Fruit fly (Drosophila melanogaster) whole organism, embryonic: ENCODE measurements around the gene CG6790.

ENCODE experiments used
- Ada2b ChIP-seq: fragments of 200-800 bp; sonication (Bioruptor generic); IDR thresholded peaks from 2 replicates; pipeline ENCODE4 v1.3.6; 2022; ENCODE audit warnings: missing biosample characterization, missing genetic modification characterization
- Bdp1 ChIP-seq: fragments of 200-800 bp; sonication (Bioruptor generic); optimal IDR thresholded peaks from 3 replicates; lab custom pipeline; 2016; ENCODE audit warnings: missing biosample characterization, missing genetic modification characterization
- CG11093 ChIP-seq: fragments of 200-800 bp; sonication (Bioruptor generic); IDR thresholded peaks from 3 replicates; pipeline ENCODE4 v1.3.6; 2022; ENCODE audit warnings: missing biosample characterization, missing genetic modification characterization
- CG12659 ChIP-seq: fragments of 200-800 bp; sonication (Bioruptor generic); optimal IDR thresholded peaks from 3 replicates; lab custom pipeline; 2017; ENCODE audit warnings: mild to moderate bottlenecking, missing biosample characterization, missing genetic modification reagents, missing genetic modification characterization
- CG14710 ChIP-seq: fragments of 200-800 bp; sonication (Bioruptor generic); optimal IDR thresholded peaks from 3 replicates; lab custom pipeline; 2019; ENCODE audit warnings: missing biosample characterization, mild to moderate bottlenecking, missing genetic modification characterization, moderate library complexity
- CG16779 ChIP-seq: fragments of 200-800 bp; sonication (Bioruptor generic); IDR thresholded peaks from 2 replicates; pipeline ENCODE4 v1.3.6; 2022; ENCODE audit warnings: missing biosample characterization, missing genetic modification characterization
- CG17186 ChIP-seq: fragments of 200-800 bp; sonication (Bioruptor generic); optimal IDR thresholded peaks from 3 replicates; lab custom pipeline; 2017; ENCODE audit warnings: missing biosample characterization, missing genetic modification reagents, missing genetic modification characterization
- CG18599 ChIP-seq: fragments of 200-800 bp; sonication (Bioruptor generic); optimal IDR thresholded peaks from 3 replicates; lab custom pipeline; 2017; ENCODE audit warnings: missing biosample characterization, missing genetic modification characterization, mild to moderate bottlenecking, moderate library complexity, missing genetic modification reagents
- CG2116 ChIP-seq: fragments of 200-800 bp; sonication (Bioruptor generic); optimal IDR thresholded peaks from 3 replicates; lab custom pipeline; 2018; ENCODE audit warnings: missing biosample characterization, mild to moderate bottlenecking, missing genetic modification characterization
- CG31224 ChIP-seq: fragments of 200-800 bp; sonication (Bioruptor generic); IDR thresholded peaks from 2 replicates; pipeline ENCODE4 v1.3.6; 2022; ENCODE audit warnings: missing biosample characterization, missing genetic modification characterization
- CG34224 ChIP-seq: fragments of 200-800 bp; sonication (Bioruptor generic); IDR thresholded peaks from 3 replicates; pipeline ENCODE4 v1.3.6; 2022; ENCODE audit warnings: missing biosample characterization, missing genetic modification characterization; ENCODE audit not compliant: partially characterized antibody
- CG34376 ChIP-seq: fragments of 200-800 bp; sonication (Bioruptor generic); optimal IDR thresholded peaks from 2 replicates; lab custom pipeline; 2018; ENCODE audit warnings: missing biosample characterization, mild to moderate bottlenecking, missing genetic modification characterization
- CG6254 ChIP-seq: fragments of 200-800 bp; sonication (Bioruptor generic); optimal IDR thresholded peaks from 3 replicates; lab custom pipeline; 2017; ENCODE audit warnings: mild to moderate bottlenecking, missing biosample characterization, missing genetic modification reagents, missing genetic modification characterization
- CG6272 ChIP-seq: fragments of 200-800 bp; sonication (Bioruptor generic); IDR thresholded peaks from 2 replicates; pipeline ENCODE4 v1.3.6; 2022; ENCODE audit warnings: missing biosample characterization, missing genetic modification characterization
- CG8944 ChIP-seq: fragments of 200-800 bp; sonication (Bioruptor generic); optimal IDR thresholded peaks from 3 replicates; lab custom pipeline; 2016; ENCODE audit warnings: missing biosample characterization, missing genetic modification characterization
- Eip74EF ChIP-seq, 2 experiments: fragments of 200-800 bp in 1 of 2; fragments of >200 bp in 1 of 2; sonication (Bioruptor generic) in 1 of 2; optimal IDR thresholded peaks; 2 replicates each; lab custom pipeline; 2017 to 2019; ENCODE audit warnings: missing biosample characterization in 2 of 2, missing genetic modification characterization in 2 of 2, mild to moderate bottlenecking in 1 of 2, moderate library complexity in 1 of 2
- HLH4C ChIP-seq: fragments of 200-800 bp; sonication (Bioruptor generic); IDR thresholded peaks from 3 replicates; pipeline ENCODE4 v1.3.6; 2022; ENCODE audit warnings: missing biosample characterization, missing genetic modification characterization; ENCODE audit not compliant: partially characterized antibody
- HLHmδ ChIP-seq: fragments of 200-800 bp; sonication (Bioruptor generic); optimal IDR thresholded peaks from 2 replicates; lab custom pipeline; 2018; ENCODE audit warnings: missing biosample characterization, mild to moderate bottlenecking, missing genetic modification characterization, moderate library complexity
- MBD-R2 ChIP-seq: fragments of 200-800 bp; sonication (Bioruptor generic); IDR thresholded peaks from 2 replicates; pipeline ENCODE4 v1.3.6; 2022; ENCODE audit warnings: missing biosample characterization, missing genetic modification characterization
- Myb ChIP-seq: fragments of 200-800 bp; sonication (Bioruptor generic); optimal IDR thresholded peaks from 2 replicates; lab custom pipeline; 2016; ENCODE audit warnings: missing biosample characterization, missing genetic modification characterization
- YL-1 ChIP-seq: fragments of 200-800 bp; sonication (Bioruptor generic); optimal IDR thresholded peaks from 3 replicates; lab custom pipeline; 2017; ENCODE audit warnings: missing biosample characterization, mild to moderate bottlenecking, missing genetic modification characterization
- ato ChIP-seq: fragments of 200-800 bp; sonication (Bioruptor generic); IDR thresholded peaks from 2 replicates; pipeline ENCODE4 v1.3.6; 2022; ENCODE audit warnings: missing biosample characterization, missing genetic modification characterization; ENCODE audit not compliant: partially characterized antibody
- chinmo ChIP-seq: fragments of 200-800 bp; sonication (Bioruptor generic); IDR thresholded peaks from 4 replicates; pipeline ENCODE4 v1.3.6; 2022; ENCODE audit warnings: missing biosample characterization, missing genetic modification characterization; ENCODE audit not compliant: partially characterized antibody
- chn ChIP-seq: fragments of 200-800 bp; sonication (Bioruptor generic); optimal IDR thresholded peaks from 2 replicates; lab custom pipeline; 2016; ENCODE audit warnings: missing biosample characterization, missing genetic modification characterization
- crp ChIP-seq, 2 experiments: fragments of 200-800 bp; sonication (Bioruptor generic); optimal IDR thresholded peaks; 2 replicates in 1 of 2; 3 replicates in 1 of 2; lab custom pipeline; 2017; ENCODE audit warnings: missing biosample characterization in 2 of 2, missing genetic modification characterization in 2 of 2, mild to moderate bottlenecking in 1 of 2, moderate library complexity in 1 of 2
- gem ChIP-seq: fragments of 200-800 bp; sonication (Bioruptor generic); optimal IDR thresholded peaks from 2 replicates; lab custom pipeline; 2019; ENCODE audit warnings: missing biosample characterization, mild to moderate bottlenecking, missing genetic modification characterization, moderate library complexity
- gfzf ChIP-seq: fragments of 200-800 bp; sonication (Bioruptor generic); optimal IDR thresholded peaks from 2 replicates; lab custom pipeline; 2016; ENCODE audit warnings: missing biosample characterization, mild to moderate bottlenecking, missing genetic modification characterization, moderate library complexity
- hbn ChIP-seq: fragments of 200-800 bp; sonication (Bioruptor generic); IDR thresholded peaks from 2 replicates; pipeline ENCODE4 v1.3.6; 2022; ENCODE audit warnings: missing biosample characterization, missing genetic modification characterization; ENCODE audit not compliant: partially characterized antibody
- pan ChIP-seq, 4 experiments: fragments of >200 bp in 3 of 4; fragments of 200-800 bp in 1 of 4; sonication (Bioruptor generic) in 1 of 4; optimal IDR thresholded peaks in 3 of 4; IDR thresholded peaks in 1 of 4; 2 replicates each; pipeline versions ENCODE4 v1.3.6 to Lab custom; 2017 to 2022; ENCODE audit warnings: missing biosample characterization in 2 of 4, missing genetic modification characterization in 2 of 4, mixed read lengths in 1 of 4
- row ChIP-seq: fragments of 200-800 bp; sonication (Bioruptor generic); IDR thresholded peaks from 3 replicates; pipeline ENCODE4 v1.3.6; 2022; ENCODE audit warnings: missing biosample characterization, missing genetic modification characterization
- scrt ChIP-seq: fragments of 200-800 bp; sonication (Bioruptor generic); optimal IDR thresholded peaks from 2 replicates; lab custom pipeline; 2018; ENCODE audit warnings: missing biosample characterization, mild to moderate bottlenecking, missing genetic modification characterization, moderate library complexity
- sisA ChIP-seq: fragments of 200-800 bp; sonication (Bioruptor generic); IDR thresholded peaks from 2 replicates; pipeline ENCODE4 v1.3.6; 2022; ENCODE audit warnings: missing biosample characterization, missing genetic modification characterization
- sna ChIP-seq: fragments of 200-800 bp; sonication (Bioruptor generic); IDR thresholded peaks from 2 replicates; pipeline ENCODE4 v1.3.6; 2022; ENCODE audit warnings: missing biosample characterization, missing genetic modification characterization; ENCODE audit not compliant: partially characterized antibody
- sob ChIP-seq: fragments of 200-800 bp; sonication (Bioruptor generic); IDR thresholded peaks from 2 replicates; pipeline ENCODE4 v1.3.6; 2022; ENCODE audit warnings: missing biosample characterization, missing genetic modification characterization
- stwl ChIP-seq: fragments of 200-800 bp; sonication (Bioruptor generic); optimal IDR thresholded peaks from 3 replicates; lab custom pipeline; 2018; ENCODE audit warnings: missing biosample characterization, mild to moderate bottlenecking, missing genetic modification characterization, moderate library complexity
- trem ChIP-seq: fragments of 200-800 bp; optimal IDR thresholded peaks from 3 replicates; lab custom pipeline; 2019; ENCODE audit warnings: missing biosample characterization, mild to moderate bottlenecking, missing genetic modification characterization, moderate library complexity
- unc-4 ChIP-seq: fragments of 200-800 bp; sonication (Bioruptor generic); IDR thresholded peaks from 2 replicates; pipeline ENCODE4 v1.3.6; 2022; ENCODE audit warnings: missing biosample characterization, missing genetic modification characterization; ENCODE audit not compliant: partially characterized antibody
- vvl ChIP-seq: fragments of 200-800 bp; sonication (Bioruptor generic); IDR thresholded peaks from 2 replicates; pipeline ENCODE4 v1.3.6; 2022; ENCODE audit warnings: missing biosample characterization, missing genetic modification characterization

Gene CG6790

dm6 chr3R:11626571-11626970 is 48.0 kb upstream of the CG6790 start, which contains the start of the genes CG6813 and CG18764 (continued):
- TF ChIP-seq HLH4C (GFP tag; lab: Robert Waterston, UW) (peak; percentile 41; the same call in 1 of the 3 replicates), CG16779 (no peak), Eip74EF (GFP tag; optimal IDR thresholded peaks at IDR 0.05; lab: Kevin White, UChicago) (no peak), HLHmδ (no peak), chinmo (GFP tag; lab: Robert Waterston, UW) (peak; percentile 43; the same call in 1 of the 4 replicates), CG14710 (tag; lab: Kevin White, UChicago) (peak; percentile 52), CG6254 (no peak), chn (GFP tag; lab: Kevin White, UChicago) (no peak), CG18599 (no peak), gfzf (GFP tag; lab: Kevin White, UChicago) (peak; percentile 45), Bdp1 (no peak), scrt (peak; percentile 85), sisA (GFP tag; lab: Robert Waterston, UW) (no peak), MBD-R2 (GFP tag; lab: Robert Waterston, UW) (peak; percentile 72), Ada2b (no peak), crp (GFP tag; optimal IDR thresholded peaks at IDR 0.05; lab: Kevin White, UChicago) (peak; percentile 21 to 82), CG11093 (GFP tag; lab: Robert Waterston, UW) (no peak), CG34376 (GFP tag; lab: Kevin White, UChicago) (peak; percentile 14), gem (tag; lab: Kevin White, UChicago) (no peak), hbn (GFP tag; lab: Robert Waterston, UW) (peak; percentile 28; the same call in 1 of the 2 replicates), row (GFP tag; lab: Robert Waterston, UW) (peak; percentile 35; the same call in 1 of the 3 replicates), sob (GFP tag; lab: Robert Waterston, UW) (no peak), CG2116 (GFP tag; lab: Kevin White, UChicago) (peak; percentile 84), trem (tag; lab: Kevin White, UChicago) (peak; percentile 21), CG6272 (GFP tag; lab: Robert Waterston, UW) (no peak), CG8944 (no peak), unc-4 (GFP tag; lab: Robert Waterston, UW) (peak; percentile 38; the same call in 1 of the 2 replicates), CG12659 (GFP tag; lab: Kevin White, UChicago) (peak; percentile 11), stwl (tag; lab: Kevin White, UChicago) (peak; percentile 59), YL-1 (GFP tag; lab: Kevin White, UChicago) (peak; percentile 23), CG17186 (GFP tag; lab: Kevin White, UChicago) (no peak), sna (GFP tag; lab: Robert Waterston, UW) (peak; percentile 61; the same call in 1 of the 2 replicates), CG31224 (GFP tag; lab: Robert Waterston, UW) (no peak), ato (GFP tag; lab: Robert Waterston, UW) (0 out of 2 replicates have a peak, but pooled peaks have one; percentile 32), pan (optimal IDR thresholded peaks at IDR 0.05; lab: Kevin White, UChicago) (no peak), pan (GFP tag; optimal IDR thresholded peaks at IDR 0.05 in 1 of 2, IDR thresholded peaks at IDR 0.05 in 1 of 2) (no peak), CG34224 (GFP tag; lab: Robert Waterston, UW) (0 out of 3 replicates have a peak, but pooled peaks have one; percentile 29), Myb (GFP tag; lab: Kevin White, UChicago) (peak; percentile 41), vvl (GFP tag; lab: Robert Waterston, UW) (no peak)
